Fruit fly (Drosophila melanogaster): Measurements from ENCODE around the gene CG4766.

The CG4766 gene

DNA sequence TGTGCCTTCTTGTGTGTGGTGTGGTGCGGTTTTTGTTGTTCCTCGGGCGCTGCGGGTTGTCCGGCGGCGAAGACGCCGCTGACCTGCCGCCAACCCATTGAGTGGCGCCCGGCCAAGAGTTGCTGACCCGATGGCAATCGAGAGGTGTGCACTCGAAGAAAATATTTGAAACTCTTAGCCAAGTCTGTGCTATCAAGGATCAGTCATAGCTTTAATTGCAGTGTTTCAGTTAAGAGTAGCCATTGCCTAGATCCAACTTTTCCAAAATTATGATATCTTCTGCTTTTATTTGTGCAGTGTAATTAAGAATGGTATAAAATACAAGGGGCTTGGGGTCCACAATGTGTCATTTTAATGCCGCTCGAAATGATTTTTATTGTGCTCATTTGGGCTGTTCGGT, 24.0 kb upstream of the CG4766 start (continued):
- TF ChIP-seq Vsx1 (GFP tag; optimal IDR thresholded peaks at IDR 0.05) (no peak), CG6689 (GFP tag; IDR thresholded peaks at IDR 0.05) (peak; percentile 55), croc (GFP tag; conservative IDR thresholded peaks at IDR 0.05) (peak; percentile 47; the same call in 2 of the 3 replicates), Taf1 (GFP tag; IDR thresholded peaks at IDR 0.05) (no peak), CG8944 (GFP tag; optimal IDR thresholded peaks at IDR 0.05) (peak; percentile 19), vvl (GFP tag; IDR thresholded peaks at IDR 0.05) (peak; percentile 60), Nf-YC (tag; optimal IDR thresholded peaks at IDR 0.05) (no peak), Max (GFP tag; optimal IDR thresholded peaks at IDR 0.05) (no peak), Rx (GFP tag; IDR thresholded peaks at IDR 0.05) (peak; percentile 40), tup (GFP tag; optimal IDR thresholded peaks at IDR 0.05) (no peak), lilli (GFP tag; optimal IDR thresholded peaks at IDR 0.05) (no peak), Sry-β (GFP tag; optimal IDR thresholded peaks at IDR 0.05) (no peak), gro (GFP tag; optimal IDR thresholded peaks at IDR 0.05) (no peak), pfk (GFP tag; optimal IDR thresholded peaks at IDR 0.05) (no peak), abd-A (tag; optimal IDR thresholded peaks at IDR 0.05) (no peak), YL-1 (GFP tag; optimal IDR thresholded peaks at IDR 0.05) (no peak), Fer1 (GFP tag; optimal IDR thresholded peaks at IDR 0.05) (no peak), CG18262 (tag; optimal IDR thresholded peaks at IDR 0.05) (peak; percentile 75), CG15696 (tag; optimal IDR thresholded peaks at IDR 0.05) (peak; percentile 57), ash1 (GFP tag; optimal IDR thresholded peaks at IDR 0.05) (no peak), D19B (GFP tag; optimal IDR thresholded peaks at IDR 0.05) (no peak), grau (tag; optimal IDR thresholded peaks at IDR 0.05) (peak; percentile 50), Dip2 (GFP tag; IDR thresholded peaks at IDR 0.05) (no peak), Oli (tag; optimal IDR thresholded peaks at IDR 0.05) (peak; percentile 58), hbn (GFP tag; IDR thresholded peaks at IDR 0.05; ENCODE audit: partially characterized antibody) (no peak), CG13624 (GFP tag; optimal IDR thresholded peaks at IDR 0.05) (no peak), CG4424 (GFP tag; optimal IDR thresholded peaks at IDR 0.05) (peak; percentile 57), kah (GFP tag; optimal IDR thresholded peaks at IDR 0.05) (no peak), CG7928 (GFP tag; optimal IDR thresholded peaks at IDR 0.05) (no peak), pros (GFP tag; optimal IDR thresholded peaks at IDR 0.05) (no peak), Lim3 (GFP tag; IDR thresholded peaks at IDR 0.05) (no peak), CHES-1-like (GFP tag; optimal IDR thresholded peaks at IDR 0.05) (peak; percentile 16), CG13775 (GFP tag; optimal IDR thresholded peaks at IDR 0.05) (peak; percentile 26), CG10565 (GFP tag; optimal IDR thresholded peaks at IDR 0.05) (no peak), CG31388 (GFP tag; optimal IDR thresholded peaks at IDR 0.05) (no peak), CG8089 (GFP tag; optimal IDR thresholded peaks at IDR 0.05) (peak; percentile 52), cg (GFP tag; optimal IDR thresholded peaks at IDR 0.05) (no peak), sob (GFP tag; IDR thresholded peaks at IDR 0.05) (no peak), Ada2b (GFP tag; IDR thresholded peaks at IDR 0.05) (no peak), Med (GFP tag) (peak; percentile 91), gcm2 (GFP tag; optimal IDR thresholded peaks at IDR 0.05) (no peak), pita (GFP tag; optimal IDR thresholded peaks at IDR 0.05) (no peak), CG2712 (tag; optimal IDR thresholded peaks at IDR 0.05) (peak; percentile 74), ro (GFP tag; IDR thresholded peaks at IDR 0.05) (no peak), CG33213 (GFP tag; optimal IDR thresholded peaks at IDR 0.05) (no peak), Gsc (GFP tag; IDR thresholded peaks at IDR 0.05) (no peak), CG31224 (GFP tag; IDR thresholded peaks at IDR 0.05) (no peak), HLH3B (GFP tag; IDR thresholded peaks at IDR 0.05) (no peak), ATbp (GFP tag; optimal IDR thresholded peaks at IDR 0.05) (peak; percentile 33), ewg (GFP tag; optimal IDR thresholded peaks at IDR 0.05) (peak; percentile 36), sqz (GFP tag; optimal IDR thresholded peaks at IDR 0.05) (no peak), Hmx (GFP tag; optimal IDR thresholded peaks at IDR 0.05) (no peak)

All from whole organism, embryonic.